Worm (Caenorhabditis elegans) whole organism, L3 larva: Measurements from ENCODE around the gene M03D4.3.

Source experiments
- R02D3.7 ChIP-seq: fragments of 150-350 bp; optimal IDR thresholded peaks from 2 replicates; lab custom pipeline; 2014; ENCODE audit warnings: missing biosample characterization, missing genetic modification characterization
- aly-2 ChIP-seq: fragments of 150-350 bp; optimal IDR thresholded peaks from 2 replicates; lab custom pipeline; 2014; ENCODE audit warnings: missing biosample characterization, missing genetic modification characterization
- ama-1 ChIP-seq: fragments of 150-350 bp; optimal IDR thresholded peaks from 2 replicates; lab custom pipeline; 2018
- ceh-82 ChIP-seq: fragments of 150-350 bp; optimal IDR thresholded peaks from 2 replicates; lab custom pipeline; 2014; ENCODE audit warnings: missing biosample characterization, missing genetic modification characterization
- fkh-10 ChIP-seq: sonication (generic microtip); optimal IDR thresholded peaks from 2 replicates; lab custom pipeline; 2017; ENCODE audit warnings: missing biosample characterization, missing genetic modification reagents, missing genetic modification characterization
- jun-1 ChIP-seq: fragments of 150-350 bp; optimal IDR thresholded peaks from 2 replicates; lab custom pipeline; 2014; ENCODE audit warnings: missing biosample characterization, missing genetic modification reagents, missing genetic modification characterization
- lin-15B ChIP-seq: fragments of 150-350 bp; optimal IDR thresholded peaks from 2 replicates; lab custom pipeline; 2014; ENCODE audit warnings: missing biosample characterization, missing genetic modification characterization
- lin-39 ChIP-seq: fragments of 150-350 bp; optimal IDR thresholded peaks from 2 replicates; lab custom pipeline; 2018; ENCODE audit warnings: missing biosample characterization, missing genetic modification reagents, missing genetic modification characterization
- nfya-1 ChIP-seq: sonication (generic microtip); optimal IDR thresholded peaks from 2 replicates; lab custom pipeline; 2017; ENCODE audit warnings: missing genetic modification characterization, mild to moderate bottlenecking, missing compliant biosample characterization, antibody characterized with exemption, moderate library complexity; ENCODE audit not compliant: insufficient read depth
- nhr-11 ChIP-seq: fragments of 150-350 bp; optimal IDR thresholded peaks from 2 replicates; lab custom pipeline; 2014; ENCODE audit warnings: missing biosample characterization, missing genetic modification characterization
- nhr-237 ChIP-seq: fragments of 150-350 bp; optimal IDR thresholded peaks from 2 replicates; lab custom pipeline; 2014; ENCODE audit warnings: missing biosample characterization, missing genetic modification characterization
- nhr-76 ChIP-seq: fragments of 150-350 bp; sonication (generic microtip); optimal IDR thresholded peaks from 5 replicates; lab custom pipeline; 2014; ENCODE audit warnings: missing biosample characterization, missing genetic modification characterization
- unc-39 ChIP-seq: sonication (generic microtip); optimal IDR thresholded peaks from 4 replicates; lab custom pipeline; 2017; ENCODE audit warnings: missing biosample characterization, missing genetic modification characterization
- ztf-4 ChIP-seq: fragments of 150-350 bp; optimal IDR thresholded peaks from 2 replicates; lab custom pipeline; 2014; ENCODE audit warnings: missing biosample characterization, missing genetic modification characterization

ce11 chrIV:6104446-6104845, 7.7 kb downstream of the M03D4.3 start:
- TF ChIP-seq ama-1 (lab: Kevin White, UChicago) (no peak), nhr-237 (tag; lab: Kevin White, UChicago) (no peak), lin-39 (tag; lab: Kevin White, UChicago) (no peak), nhr-11 (tag; lab: Kevin White, UChicago) (no peak), lin-15B (tag; lab: Kevin White, UChicago) (no peak), ztf-4 (tag; lab: Kevin White, UChicago) (no peak), unc-39 (tag; lab: Kevin White, UChicago) (no peak), ceh-82 (tag; lab: Kevin White, UChicago) (no peak), jun-1 (tag; lab: Kevin White, UChicago) (no peak), nhr-76 (tag; lab: Kevin White, UChicago) (no peak), fkh-10 (GFP tag; lab: Kevin White, UChicago) (no peak), R02D3.7 (tag; lab: Kevin White, UChicago) (no peak), nfya-1 (no peak), aly-2 (tag; lab: Kevin White, UChicago) (no peak)
